Worm (Caenorhabditis elegans): ENCODE results near the gene T12E12.6.

The T12E12.6 gene

ce11 chrIV:5574033-5574432, at the start of gene T12E12.6:
T12E12.6 (minus strand) TSS chrIV:5574133.
- no peak for TF ChIP-seq unc-62 (GFP tag; optimal IDR thresholded peaks at IDR 0.05)

DNA sequence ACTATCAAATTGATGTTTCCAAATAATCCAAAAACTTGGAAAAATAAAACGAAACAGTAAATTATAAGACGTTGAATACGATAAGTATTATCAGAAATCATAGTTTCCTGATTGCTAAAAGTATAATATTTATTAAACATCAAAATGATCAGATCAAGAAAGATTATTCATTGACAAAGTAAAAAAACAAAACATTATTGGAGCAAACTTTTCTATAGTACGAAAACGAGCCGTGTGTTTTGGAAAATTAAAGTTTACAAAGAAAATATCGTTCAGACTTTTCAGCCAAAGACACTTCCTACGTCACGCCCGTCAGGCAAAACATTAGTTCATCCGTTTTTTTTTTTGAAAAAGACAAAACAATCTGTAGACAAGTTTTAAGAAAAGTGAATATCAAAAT, 49.8 kb upstream of the T12E12.6 start, which contains the start of gene srsx-15:
Gene srsx-15 (minus strand): TSS at position 101 of the 400 bp plus-strand sequence.
- TF ChIP-seq unc-62 (GFP tag; optimal IDR thresholded peaks at IDR 0.05): no peak

DNA sequence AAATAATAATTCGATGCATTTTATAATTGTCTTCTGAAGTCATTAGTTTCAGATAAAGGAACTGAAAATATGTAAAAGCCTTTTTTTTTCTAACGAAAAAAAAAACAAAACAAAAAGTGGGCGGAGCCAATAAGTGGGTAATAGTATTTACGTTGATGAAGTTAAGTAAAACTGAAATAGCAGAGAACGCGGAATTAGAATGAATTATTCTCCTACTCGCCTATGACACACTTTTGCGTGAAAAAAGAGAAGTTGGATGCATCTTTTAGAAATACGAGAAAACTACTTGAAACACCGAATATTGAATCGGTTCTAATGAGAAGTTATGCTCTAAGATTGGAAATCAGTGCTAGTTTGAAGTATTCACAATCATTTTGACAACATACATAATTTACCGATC, 45.7 kb upstream of the T12E12.6 start, which contains the start of gene srsx-16:
Gene srsx-16 (minus strand): TSS at position 101 of the 400 bp plus-strand sequence.
- no peak for TF ChIP-seq unc-62 (GFP tag; optimal IDR thresholded peaks at IDR 0.05)

- no peak for TF ChIP-seq unc-62 (GFP tag; optimal IDR thresholded peaks at IDR 0.05)
These were observed 40.7 kb upstream of the T12E12.6 start, which contains the start of gene C39H7.4 for ce11 chrIV:5614558-5615026. C39H7.4 (minus strand) TSS chrIV:5614608.

DNA sequence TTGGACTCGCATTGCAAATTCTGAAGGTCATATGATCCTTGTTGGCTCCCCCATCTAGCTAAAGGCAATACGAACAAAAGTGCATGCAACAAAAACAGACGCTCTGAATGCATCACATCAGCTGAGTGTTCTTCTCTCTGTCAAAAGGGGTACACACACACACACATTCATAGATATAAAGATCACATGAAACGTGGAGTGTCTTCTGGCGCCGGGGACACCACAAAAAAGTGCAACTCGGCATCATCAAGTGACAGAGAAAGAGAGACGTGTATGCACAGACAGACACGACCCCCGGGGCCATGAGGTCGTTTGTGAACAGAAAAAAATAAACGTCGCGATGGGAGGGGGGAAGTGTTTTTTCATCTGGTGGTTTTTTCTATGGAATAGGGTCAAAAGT, 33.4 kb upstream of the T12E12.6 start:
- no peak for TF ChIP-seq unc-62 (GFP tag; optimal IDR thresholded peaks at IDR 0.05)

ce11 chrIV:5605225-5605624, 31.3 kb upstream of the T12E12.6 start:
- no peak for TF ChIP-seq unc-62 (GFP tag; optimal IDR thresholded peaks at IDR 0.05)

- no peak for TF ChIP-seq unc-62 (GFP tag; optimal IDR thresholded peaks at IDR 0.05)
These were observed 30.5 kb upstream of the T12E12.6 start for ce11 chrIV:5604465-5604864.

- TF ChIP-seq unc-62 (GFP tag; optimal IDR thresholded peaks at IDR 0.05): no peak
These were observed 29.4 kb upstream of the T12E12.6 start for ce11 chrIV:5603321-5603720.

DNA sequence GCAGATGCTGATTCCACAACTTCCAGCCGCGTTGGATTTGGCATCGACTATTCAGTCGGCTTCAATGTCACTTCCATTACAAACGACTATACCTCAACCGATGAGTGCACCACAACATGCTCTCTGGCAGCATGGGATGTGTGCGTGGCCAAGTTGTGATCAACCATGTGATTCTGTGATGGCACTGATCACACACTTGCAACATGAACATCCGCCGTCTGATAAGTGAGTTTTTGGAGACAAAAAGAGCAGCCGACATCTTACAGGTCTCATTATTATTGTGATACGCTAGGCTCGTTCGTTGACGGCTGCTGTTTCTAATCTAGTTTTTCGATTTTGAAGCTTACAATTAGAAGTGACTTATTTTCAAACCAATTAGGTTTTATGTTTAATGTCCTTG, 28.5 kb upstream of the T12E12.6 start:
- no peak for TF ChIP-seq unc-62 (GFP tag; optimal IDR thresholded peaks at IDR 0.05)

DNA sequence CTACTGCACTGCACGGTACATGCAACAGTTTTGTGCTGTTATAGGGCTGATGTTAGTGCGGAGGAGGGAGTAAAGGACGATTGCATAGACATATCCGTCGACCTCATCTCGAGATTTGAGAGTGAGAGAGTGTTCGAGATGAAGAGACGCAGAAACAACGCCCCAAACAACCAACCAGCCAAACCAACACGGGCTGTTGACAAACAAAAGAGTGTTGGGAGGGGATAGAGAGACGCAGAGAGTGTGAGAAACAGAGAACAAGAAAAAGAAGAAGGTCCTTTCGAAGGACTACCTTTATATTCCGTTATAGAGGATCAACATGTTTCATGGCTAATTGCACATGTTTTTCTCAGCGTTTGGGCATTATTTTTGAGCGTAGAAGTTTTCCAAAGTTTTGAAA, 26.4 kb upstream of the T12E12.6 start:
- no peak for TF ChIP-seq unc-62 (GFP tag; optimal IDR thresholded peaks at IDR 0.05)

ce11 chrIV:5598515-5599132, 24.7 kb upstream of the T12E12.6 start:
- no peak for TF ChIP-seq unc-62 (GFP tag; optimal IDR thresholded peaks at IDR 0.05)

DNA sequence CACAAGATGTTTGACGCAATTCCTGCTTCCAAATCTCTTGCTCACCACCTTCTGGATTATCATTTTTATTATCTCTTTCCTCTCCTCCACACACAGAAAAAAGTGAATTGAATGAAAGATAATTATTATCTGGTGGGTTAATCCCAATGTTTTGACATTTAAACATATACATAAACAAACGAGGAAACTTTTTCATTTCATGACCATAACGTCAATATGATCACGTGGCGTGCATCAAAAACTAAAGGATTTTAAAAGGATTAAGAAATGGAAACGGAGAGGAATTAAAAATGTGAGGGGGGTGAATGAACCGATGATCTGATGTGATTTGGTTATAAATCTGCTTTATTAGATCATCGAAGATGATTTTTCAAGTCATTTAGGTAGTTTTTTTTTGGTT, 21.6 kb upstream of the T12E12.6 start:
- no peak for TF ChIP-seq unc-62 (GFP tag; optimal IDR thresholded peaks at IDR 0.05)

DNA sequence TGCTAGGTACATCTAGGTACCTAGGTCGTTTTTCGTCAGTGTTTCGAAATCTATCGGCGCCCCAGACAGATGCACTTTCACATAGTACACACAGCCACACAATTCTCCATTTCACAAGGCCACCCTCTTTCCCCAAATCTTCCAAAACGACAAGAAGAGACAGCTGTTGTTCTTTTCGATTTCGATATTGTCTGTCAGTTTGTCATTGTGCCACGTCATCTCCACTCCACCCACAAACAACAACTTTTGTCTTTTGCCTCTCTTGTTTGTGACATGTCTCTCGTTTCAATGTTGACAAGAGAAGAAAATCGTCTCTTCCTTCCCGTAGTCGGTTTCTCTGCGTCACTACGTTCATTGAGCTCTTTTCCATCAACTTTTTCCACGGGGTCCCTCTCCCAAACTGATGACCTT, 19.9 kb upstream of the T12E12.6 start:
- no peak for TF ChIP-seq unc-62 (GFP tag; optimal IDR thresholded peaks at IDR 0.05)

ce11 chrIV:5592956-5593355, 19.0 kb upstream of the T12E12.6 start:
- no peak for TF ChIP-seq unc-62 (GFP tag; optimal IDR thresholded peaks at IDR 0.05)

- no peak for TF ChIP-seq unc-62 (GFP tag; optimal IDR thresholded peaks at IDR 0.05)
These were observed 17.2 kb upstream of the T12E12.6 start for ce11 chrIV:5591134-5591533.

DNA sequence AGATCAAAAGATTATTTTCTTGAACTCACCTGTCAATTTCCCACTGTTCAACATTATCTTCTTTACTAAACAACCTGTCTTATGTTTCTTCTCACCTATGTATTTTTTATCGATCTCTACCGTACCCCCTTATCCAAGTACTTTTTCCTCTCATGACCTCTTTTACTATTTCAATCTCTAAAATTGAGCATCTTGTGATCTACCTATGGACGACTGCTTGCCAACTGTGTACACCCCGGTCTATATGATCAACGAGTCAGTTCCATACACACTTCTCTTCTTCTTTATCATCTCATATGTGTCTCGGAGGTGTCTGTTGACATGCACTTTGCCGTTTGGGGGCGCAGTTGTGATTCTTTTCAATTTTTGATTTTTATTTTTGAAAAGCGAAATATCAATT, 16.2 kb upstream of the T12E12.6 start:
- no peak for TF ChIP-seq unc-62 (GFP tag; optimal IDR thresholded peaks at IDR 0.05)

DNA sequence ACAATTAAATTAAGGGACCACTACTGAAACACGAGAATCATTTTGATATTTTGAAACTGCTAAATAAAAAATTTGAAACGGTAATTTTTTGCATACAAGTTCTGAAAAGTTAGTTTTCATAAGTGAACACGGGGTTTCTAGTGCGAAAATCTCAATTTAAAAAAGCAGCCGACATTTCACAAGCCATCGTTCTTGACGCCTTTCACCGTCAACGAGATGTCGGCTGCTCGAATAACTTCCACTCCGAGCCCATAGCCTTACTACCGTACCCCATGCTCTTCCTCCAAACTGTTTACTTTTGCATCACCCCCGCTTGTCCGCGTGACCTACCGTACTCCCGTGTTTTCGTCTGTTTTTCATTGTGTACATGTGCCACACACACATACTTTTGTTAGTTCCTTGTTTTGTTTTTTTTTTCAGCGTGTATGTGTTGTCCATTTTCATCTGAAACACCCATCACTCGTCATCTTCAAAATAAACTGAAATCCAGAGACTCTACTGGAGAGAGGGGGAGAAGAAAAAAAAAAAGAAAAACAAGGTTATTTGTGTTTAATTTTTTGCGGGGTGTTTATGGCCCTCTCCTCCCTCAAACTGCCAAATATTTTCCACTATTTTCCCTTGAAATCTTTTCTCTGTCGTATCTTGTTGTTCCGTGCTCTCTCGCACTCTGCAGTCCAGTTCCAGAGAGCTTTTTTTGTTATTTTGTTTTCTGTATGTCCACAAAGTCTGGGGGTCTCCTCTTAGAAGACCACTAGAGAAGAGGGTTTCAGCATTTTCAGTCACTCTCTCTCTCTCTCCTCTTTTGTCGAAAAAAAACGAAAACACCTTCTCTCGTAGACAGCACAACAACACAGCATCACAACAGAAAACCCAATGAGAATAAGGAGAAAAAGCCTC, 14.3 kb upstream of the T12E12.6 start:
- no peak for TF ChIP-seq unc-62 (GFP tag; optimal IDR thresholded peaks at IDR 0.05)
